Worm (Caenorhabditis elegans): Measurements from ENCODE around the gene tag-322.
A peak's percentile ranks its signal among the peaks of the same experiment; 100 is the strongest.

tag-322 gene

ce11 chrIV:7796432-7797113 lies 11.2 kb upstream of the tag-322 start, which contains the start of gene sgo-1 (continued):
- TF ChIP-seq unc-130 (GFP tag; optimal IDR thresholded peaks at IDR 0.05) = peak; percentile 83
- no peak for TF ChIP-seq nhr-11 (tag; optimal IDR thresholded peaks at IDR 0.05)
- no peak for TF ChIP-seq ztf-11 (tag; optimal IDR thresholded peaks at IDR 0.05)
- no peak for TF ChIP-seq spr-1 (tag; optimal IDR thresholded peaks at IDR 0.05)
- peak; percentile 87 for TF ChIP-seq Y48G9A.11 (GFP tag; IDR thresholded peaks at IDR 0.05)
- no peak for TF ChIP-seq T26A8.4 (GFP tag; IDR thresholded peaks at IDR 0.05)
- TF ChIP-seq zag-1 (tag; optimal IDR thresholded peaks at IDR 0.05) = no peak
- TF ChIP-seq snpc-4 (tag; optimal IDR thresholded peaks at IDR 0.05) = no peak
- TF ChIP-seq saeg-2 (GFP tag; IDR thresholded peaks at IDR 0.05) = no peak
- no peak for TF ChIP-seq nhr-48 (tag; optimal IDR thresholded peaks at IDR 0.05)
- TF ChIP-seq nhr-6 (tag; optimal IDR thresholded peaks at IDR 0.05) = no peak
- TF ChIP-seq lin-13 (GFP tag; optimal IDR thresholded peaks at IDR 0.05) = no peak
- 0 out of 2 replicates have a peak, but pooled peaks have one; percentile 51 for TF ChIP-seq arid-1 (GFP tag; conservative IDR thresholded peaks at IDR 0.05)
- TF ChIP-seq lin-1 (GFP tag; IDR thresholded peaks at IDR 0.05) = no peak

- TF ChIP-seq nhr-77 (tag; optimal IDR thresholded peaks at IDR 0.05) (no peak), lin-1 (GFP tag; IDR thresholded peaks at IDR 0.05) (no peak), ceh-62 (tag; optimal IDR thresholded peaks at IDR 0.05) (no peak), lsy-2 (tag; optimal IDR thresholded peaks at IDR 0.05) (no peak)
These were observed 9.4 kb upstream of the tag-322 start, which contains the start of gene ntp-1 for ce11 chrIV:7794709-7795108. TSS of gene ntp-1 (minus strand) at chrIV:7794809.

ce11 chrIV:7791821-7792446 lies 6.6 kb upstream of the tag-322 start, which contains the start of gene C33H5.13:
TSS of gene C33H5.13 (minus strand) at chrIV:7792263.
- TF ChIP-seq ceh-62 (tag; optimal IDR thresholded peaks at IDR 0.05) (no peak), spr-1 (tag; optimal IDR thresholded peaks at IDR 0.05) (no peak), hlh-11 (tag; optimal IDR thresholded peaks at IDR 0.05) (peak; percentile 61), T20F7.1 (GFP tag; optimal IDR thresholded peaks at IDR 0.05) (peak; percentile 18), lin-29 (GFP tag; IDR thresholded peaks at IDR 0.05) (no peak), lsy-2 (tag; optimal IDR thresholded peaks at IDR 0.05) (peak in 1 of 2 experiments; percentile 18), daf-16 (GFP tag; optimal IDR thresholded peaks at IDR 0.05) (no peak), daf-16 (tag; optimal IDR thresholded peaks at IDR 0.05) (peak; percentile 44), nhr-77 (tag; optimal IDR thresholded peaks at IDR 0.05) (peak; percentile 43), ces-1 (GFP tag; optimal IDR thresholded peaks at IDR 0.05) (no peak), ztf-7 (tag; optimal IDR thresholded peaks at IDR 0.05) (no peak), nhr-11 (tag; optimal IDR thresholded peaks at IDR 0.05) (no peak), daf-12 (tag; optimal IDR thresholded peaks at IDR 0.05) (no peak), dmd-6 (GFP tag; IDR thresholded peaks at IDR 0.05) (peak; percentile 8; the same call in 1 of the 2 replicates), aha-1 (tag) (peak; percentile 71), nhr-6 (tag; optimal IDR thresholded peaks at IDR 0.05) (no peak), F44E2.7 (GFP tag; IDR thresholded peaks at IDR 0.05) (no peak), pha-4 (GFP tag; IDR thresholded peaks at IDR 0.05) (no peak), pha-4 (tag; optimal IDR thresholded peaks at IDR 0.05) (no peak), dve-1 (tag; optimal IDR thresholded peaks at IDR 0.05; ENCODE audit: insufficient read depth) (peak; percentile 50), mdl-1 (tag; optimal IDR thresholded peaks at IDR 0.05) (no peak), lim-7 (GFP tag; IDR thresholded peaks at IDR 0.05) (no peak), vab-7 (GFP tag; IDR thresholded peaks at IDR 0.05) (no peak), arid-1 (GFP tag; conservative IDR thresholded peaks at IDR 0.05) (no peak), spr-3 (GFP tag; optimal IDR thresholded peaks at IDR 0.05) (no peak), nhr-28 (tag; optimal IDR thresholded peaks at IDR 0.05) (peak; percentile 49), pqm-1 (tag; optimal IDR thresholded peaks at IDR 0.05) (peak; percentile 90), saeg-2 (GFP tag; IDR thresholded peaks at IDR 0.05) (no peak), mdt-29 (GFP tag; IDR thresholded peaks at IDR 0.05) (no peak)
